Worm (Caenorhabditis elegans) whole organism, L1 larva: ENCODE measurements around the gene H29C22.1.
A peak's percentile ranks its signal among the peaks of the same experiment; 100 is the strongest.

Experiments used
- ceh-63 ChIP-seq: fragments of 200-800 bp; sonication (Bioruptor generic); optimal IDR thresholded peaks from 2 replicates; lab custom pipeline; 2018; ENCODE audit warnings: mild to moderate bottlenecking, missing genetic modification characterization, missing compliant biosample characterization
- ceh-90 ChIP-seq: sonication (generic microtip); optimal IDR thresholded peaks from 2 replicates; lab custom pipeline; 2016; ENCODE audit warnings: missing genetic modification characterization, missing compliant biosample characterization
- egl-27 ChIP-seq, 2 experiments: fragments of 150-350 bp in 1 of 2; sonication (generic microtip); optimal IDR thresholded peaks; 3 replicates each; lab custom pipeline; 2017 to 2018; ENCODE audit warnings: missing biosample characterization in 2 of 2, missing genetic modification characterization in 2 of 2, missing genetic modification reagents in 2 of 2
- fos-1 ChIP-seq: fragments of 150-350 bp; optimal IDR thresholded peaks from 2 replicates; lab custom pipeline; 2014; ENCODE audit warnings: missing biosample characterization, missing genetic modification characterization
- irx-1 ChIP-seq: sonication (generic microtip); optimal IDR thresholded peaks from 2 replicates; lab custom pipeline; 2016; ENCODE audit warnings: missing genetic modification characterization, missing compliant biosample characterization
- lin-13 ChIP-seq: fragments of 150-350 bp; optimal IDR thresholded peaks from 2 replicates; lab custom pipeline; 2014; ENCODE audit warnings: missing biosample characterization, missing genetic modification reagents, missing genetic modification characterization
- lir-3 ChIP-seq: sonication (generic microtip); optimal IDR thresholded peaks from 2 replicates; lab custom pipeline; 2016; ENCODE audit warnings: mild to moderate bottlenecking, missing genetic modification characterization, moderate library complexity, missing compliant biosample characterization; ENCODE audit not compliant: poor library complexity
- nhr-11 ChIP-seq: fragments of 150-350 bp; optimal IDR thresholded peaks from 2 replicates; lab custom pipeline; 2014; ENCODE audit warnings: missing biosample characterization, missing genetic modification characterization
- pax-3 ChIP-seq: fragments of 200-800 bp; sonication (Bioruptor generic); optimal IDR thresholded peaks from 2 replicates; lab custom pipeline; 2018; ENCODE audit warnings: mild to moderate bottlenecking, missing genetic modification characterization, moderate library complexity, missing compliant biosample characterization
- snu-23 ChIP-seq: sonication (generic microtip); optimal IDR thresholded peaks from 2 replicates; lab custom pipeline; 2016; ENCODE audit warnings: missing genetic modification characterization, missing compliant biosample characterization
- unc-130 ChIP-seq: fragments of 150-350 bp; optimal IDR thresholded peaks from 2 replicates; lab custom pipeline; 2017; ENCODE audit warnings: missing biosample characterization, missing genetic modification characterization, inconsistent platforms
- unc-86 ChIP-seq: sonication (generic microtip); optimal IDR thresholded peaks from 2 replicates; lab custom pipeline; 2016; ENCODE audit warnings: missing genetic modification characterization, missing compliant biosample characterization

- no peak for TF ChIP-seq fos-1 (tag; lab: Kevin White, UChicago)
- no peak for TF ChIP-seq unc-86 (tag; lab: Kevin White, UChicago)
- TF ChIP-seq unc-130 (tag; lab: Kevin White, UChicago): peak; percentile 60
- TF ChIP-seq lin-13: no peak
- no peak for TF ChIP-seq ceh-90 (tag; lab: Kevin White, UChicago)
- TF ChIP-seq nhr-11: no peak
- TF ChIP-seq snu-23: peak; percentile 51
- TF ChIP-seq lir-3 (tag; lab: Kevin White, UChicago): no peak
- TF ChIP-seq pax-3: no peak
- TF ChIP-seq irx-1 (tag; lab: Kevin White, UChicago): peak; percentile 5
- no peak for TF ChIP-seq egl-27 (tag; optimal IDR thresholded peaks at IDR 0.05; lab: Kevin White, UChicago)
- TF ChIP-seq ceh-63 (GFP tag; lab: Kevin White, UChicago): no peak
Observed at ce11 chrX:9296591-9296990, 14.5 kb downstream of the H29C22.1 start, which contains the start of gene gly-13.
